Fruit fly (Drosophila melanogaster): ENCODE data around the gene CG17375.

DNA sequence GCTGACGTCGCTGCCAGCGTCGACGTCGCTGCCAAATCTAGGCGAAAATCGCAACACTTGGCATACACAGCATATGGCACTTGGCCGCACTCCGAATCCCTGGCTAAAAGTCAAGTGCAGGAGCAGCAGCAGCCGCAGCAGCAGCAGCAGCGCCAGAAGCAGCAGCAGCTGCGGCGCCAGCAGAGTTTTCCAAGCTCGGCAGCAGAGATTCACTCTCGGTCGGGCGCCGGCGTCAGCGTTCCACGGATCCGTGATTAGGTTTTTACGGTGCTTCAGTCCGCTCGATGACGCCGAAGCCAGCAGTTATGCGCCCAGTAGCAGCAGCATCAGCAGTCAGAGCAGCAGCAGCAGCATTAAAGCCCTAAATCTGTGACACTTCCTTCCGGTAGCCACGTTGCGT, 16.5 kb upstream of the CG17375 start:
- TF ChIP-seq CG10543 (GFP tag; optimal IDR thresholded peaks at IDR 0.05), result no peak
- no peak for TF ChIP-seq psq (GFP tag; optimal IDR thresholded peaks at IDR 0.05)
- TF ChIP-seq ttk (GFP tag; IDR thresholded peaks at IDR 0.05), result no peak
- no peak for TF ChIP-seq CG14860 (GFP tag; IDR thresholded peaks at IDR 0.05; ENCODE audit: partially characterized antibody)
- TF ChIP-seq fu2 (GFP tag; optimal IDR thresholded peaks at IDR 0.05), result no peak
- TF ChIP-seq sr (GFP tag; IDR thresholded peaks at IDR 0.05), result no peak
- TF ChIP-seq CG8359 (GFP tag; optimal IDR thresholded peaks at IDR 0.05; ENCODE audit: borderline replicate concordance), result no peak
- no peak for TF ChIP-seq TFAM (GFP tag; optimal IDR thresholded peaks at IDR 0.05)
- TF ChIP-seq tio (GFP tag; optimal IDR thresholded peaks at IDR 0.05), result no peak
- TF ChIP-seq CG33557 (GFP tag; optimal IDR thresholded peaks at IDR 0.05), result no peak
- TF ChIP-seq CG30431 (GFP tag; optimal IDR thresholded peaks at IDR 0.05), result no peak
- no peak for TF ChIP-seq Dip3 (GFP tag; optimal IDR thresholded peaks at IDR 0.05)
